Worm (Caenorhabditis elegans) whole organism, late embryonic: ENCODE data around the gene C29E4.12.
A peak's percentile ranks its signal among the peaks of the same experiment; 100 is the strongest.
"Not testable (repeated sequence)": the region's sequence is repeated elsewhere in the genome, so short reads cannot be mapped to it uniquely, and the experiment has no call there.

Experiments used
- F13H6.1 ChIP-seq: sonication (generic microtip); optimal IDR thresholded peaks from 2 replicates; lab custom pipeline; 2016; ENCODE audit warnings: missing genetic modification characterization, missing compliant biosample characterization
- K09A11.1 ChIP-seq: sonication (generic microtip); optimal IDR thresholded peaks from 2 replicates; lab custom pipeline; 2017; ENCODE audit warnings: antibody characterized with exemption, mild to moderate bottlenecking, missing genetic modification characterization, missing compliant biosample characterization; ENCODE audit not compliant: insufficient read depth
- T23F11.4 ChIP-seq: fragments of 200-800 bp; sonication (Bioruptor generic); optimal IDR thresholded peaks from 2 replicates; lab custom pipeline; 2018; ENCODE audit warnings: mild to moderate bottlenecking, missing genetic modification characterization, missing compliant biosample characterization
- ama-1 ChIP-seq: fragments of 150-350 bp; optimal IDR thresholded peaks from 2 replicates; lab custom pipeline; 2014
- ceh-24 ChIP-seq: sonication (generic microtip); optimal IDR thresholded peaks from 2 replicates; lab custom pipeline; 2016; ENCODE audit warnings: mild to moderate bottlenecking, missing genetic modification characterization, missing compliant biosample characterization
- ceh-30 ChIP-seq: fragments of 150-350 bp; optimal IDR thresholded peaks from 2 replicates; lab custom pipeline; 2014; ENCODE audit warnings: missing biosample characterization, missing genetic modification characterization
- ceh-31 ChIP-seq: sonication (generic microtip); optimal IDR thresholded peaks from 2 replicates; lab custom pipeline; 2016; ENCODE audit warnings: missing genetic modification characterization, missing compliant biosample characterization
- ceh-48 ChIP-seq: sonication (generic microtip); optimal IDR thresholded peaks from 2 replicates; lab custom pipeline; 2016; ENCODE audit warnings: missing genetic modification characterization, inconsistent platforms, missing compliant biosample characterization
- ceh-9 ChIP-seq: sonication (generic microtip); optimal IDR thresholded peaks from 2 replicates; lab custom pipeline; 2016; ENCODE audit warnings: mild to moderate bottlenecking, missing genetic modification characterization, inconsistent platforms, missing compliant biosample characterization
- dve-1 ChIP-seq: sonication (generic microtip); optimal IDR thresholded peaks from 2 replicates; lab custom pipeline; 2017; ENCODE audit warnings: antibody characterized with exemption, mild to moderate bottlenecking, missing genetic modification characterization, missing compliant biosample characterization
- elt-4 ChIP-seq: sonication (generic microtip); optimal IDR thresholded peaks from 2 replicates; lab custom pipeline; 2016; ENCODE audit warnings: missing genetic modification characterization, missing compliant biosample characterization
- ets-4 ChIP-seq: sonication (generic microtip); optimal IDR thresholded peaks from 2 replicates; lab custom pipeline; 2016; ENCODE audit warnings: missing genetic modification characterization, missing compliant biosample characterization
- eyg-1 ChIP-seq: sonication (generic microtip); optimal IDR thresholded peaks from 2 replicates; lab custom pipeline; 2016; ENCODE audit warnings: missing genotype, missing genetic modification characterization, missing compliant biosample characterization
- gmeb-2 ChIP-seq: sonication (generic microtip); optimal IDR thresholded peaks from 2 replicates; lab custom pipeline; 2016; ENCODE audit warnings: missing genetic modification characterization, inconsistent platforms, missing compliant biosample characterization
- hlh-13 ChIP-seq: fragments of 200-800 bp; sonication (Bioruptor generic); optimal IDR thresholded peaks from 2 replicates; lab custom pipeline; 2018; ENCODE audit warnings: mild to moderate bottlenecking, missing genetic modification characterization, missing compliant biosample characterization
- hlh-15 ChIP-seq: sonication (generic microtip); optimal IDR thresholded peaks from 2 replicates; lab custom pipeline; 2016; ENCODE audit warnings: missing genetic modification characterization, missing compliant biosample characterization
- hlh-8 ChIP-seq: sonication (generic microtip); optimal IDR thresholded peaks from 2 replicates; lab custom pipeline; 2016; ENCODE audit warnings: missing genotype, missing genetic modification characterization, missing compliant biosample characterization
- lim-6 ChIP-seq: sonication (generic microtip); optimal IDR thresholded peaks from 2 replicates; lab custom pipeline; 2016; ENCODE audit warnings: missing genetic modification characterization, missing compliant biosample characterization
- madf-2 ChIP-seq: sonication (generic microtip); optimal IDR thresholded peaks from 2 replicates; lab custom pipeline; 2017; ENCODE audit warnings: missing genetic modification characterization, missing compliant biosample characterization
- nfya-1 ChIP-seq: sonication (generic microtip); optimal IDR thresholded peaks from 2 replicates; lab custom pipeline; 2017; ENCODE audit warnings: missing genetic modification characterization, mild to moderate bottlenecking, missing compliant biosample characterization, antibody characterized with exemption, moderate library complexity
- nhr-232 ChIP-seq: sonication (generic microtip); optimal IDR thresholded peaks from 2 replicates; lab custom pipeline; 2016; ENCODE audit warnings: missing genetic modification characterization, missing compliant biosample characterization
- pag-3 ChIP-seq: sonication (generic microtip); optimal IDR thresholded peaks from 2 replicates; lab custom pipeline; 2016; ENCODE audit warnings: missing compliant biosample characterization, missing genetic modification characterization, borderline replicate concordance
- pax-1 ChIP-seq: fragments of 150-350 bp; optimal IDR thresholded peaks from 2 replicates; lab custom pipeline; 2014; ENCODE audit warnings: missing biosample characterization, missing genetic modification characterization
- pha-2 ChIP-seq: sonication (generic microtip); optimal IDR thresholded peaks from 2 replicates; lab custom pipeline; 2017; ENCODE audit warnings: mild to moderate bottlenecking, missing genetic modification characterization, missing compliant biosample characterization
- pha-4 ChIP-seq: fragments of 150-350 bp; optimal IDR thresholded peaks from 2 replicates; lab custom pipeline; 2018; ENCODE audit warnings: missing biosample characterization, missing genetic modification reagents, missing genetic modification characterization
- pqm-1 ChIP-seq: sonication (generic microtip); optimal IDR thresholded peaks from 2 replicates; lab custom pipeline; 2016; ENCODE audit warnings: missing genetic modification characterization, missing compliant biosample characterization
- rnt-1 ChIP-seq: sonication (generic microtip); optimal IDR thresholded peaks from 2 replicates; lab custom pipeline; 2016; ENCODE audit warnings: missing genetic modification characterization, missing compliant biosample characterization
- sdc-2 ChIP-seq: sonication (generic microtip); optimal IDR thresholded peaks from 2 replicates; lab custom pipeline; 2016; ENCODE audit warnings: missing genotype, missing genetic modification characterization, missing compliant biosample characterization
- syd-9 ChIP-seq: sonication (generic microtip); optimal IDR thresholded peaks from 2 replicates; lab custom pipeline; 2016; ENCODE audit warnings: mild to moderate bottlenecking, missing genetic modification characterization, moderate library complexity, missing compliant biosample characterization
- tbx-2 ChIP-seq: sonication (generic microtip); optimal IDR thresholded peaks from 2 replicates; lab custom pipeline; 2016; ENCODE audit warnings: missing genetic modification characterization, missing compliant biosample characterization
- unc-42 ChIP-seq: sonication (generic microtip); optimal IDR thresholded peaks from 2 replicates; lab custom pipeline; 2016; ENCODE audit warnings: missing genotype, missing genetic modification characterization, missing compliant biosample characterization
- unc-86 ChIP-seq: sonication (generic microtip); optimal IDR thresholded peaks from 2 replicates; lab custom pipeline; 2016; ENCODE audit warnings: missing genetic modification characterization, missing compliant biosample characterization
- ztf-16 ChIP-seq: sonication (generic microtip); optimal IDR thresholded peaks from 2 replicates; lab custom pipeline; 2017; ENCODE audit warnings: missing genetic modification characterization, missing compliant biosample characterization

Gene C29E4.12

DNA sequence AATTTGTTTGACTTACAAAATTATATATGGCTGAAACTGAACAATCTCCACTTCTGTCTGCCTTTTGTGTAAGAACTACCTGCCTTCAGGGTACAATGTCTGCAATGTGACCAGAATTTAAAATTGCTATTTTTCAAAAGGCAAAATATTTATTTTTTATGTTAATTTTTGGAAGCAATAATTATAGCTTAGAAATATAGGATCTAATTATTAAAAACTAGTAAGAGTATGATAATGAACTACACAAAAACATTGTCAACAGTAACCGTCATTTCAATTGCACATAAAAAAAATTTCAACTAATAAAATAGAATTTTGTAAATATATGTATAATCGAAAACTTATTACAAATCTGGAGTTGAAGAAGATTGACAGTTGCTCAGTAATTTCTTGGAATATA is 16.0 kb downstream of the C29E4.12 start, which contains the start of gene C29E4.9:
C29E4.9 (minus strand) TSS at position 101 of the 400 bp plus-strand sequence.
- TF ChIP-seq madf-2 (no peak), hlh-13 (GFP tag; lab: Kevin White, UChicago) (no peak), F13H6.1 (no peak), dve-1 (tag; lab: Kevin White, UChicago) (no peak), unc-42 (tag; lab: Kevin White, UChicago) (no peak), gmeb-2 (tag; lab: Kevin White, UChicago) (no peak), syd-9 (tag; lab: Kevin White, UChicago) (no peak)

DNA sequence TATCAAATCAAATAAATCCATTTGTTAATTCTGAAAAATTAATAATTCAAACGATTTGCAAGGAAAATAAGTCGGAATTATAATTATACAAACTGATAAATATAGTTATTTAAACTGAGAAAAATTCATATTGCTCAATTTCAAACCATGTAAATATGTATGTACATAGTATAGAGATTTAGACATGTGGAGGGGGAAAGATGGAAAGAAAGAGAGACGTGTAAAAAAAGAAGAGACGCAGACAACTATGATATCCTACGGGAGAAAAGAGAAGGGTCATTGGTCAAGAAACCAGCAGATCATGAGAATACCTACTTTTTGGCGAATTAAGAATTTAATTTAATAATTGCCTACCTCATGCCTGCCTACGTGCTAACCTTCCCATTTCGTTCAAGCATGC is 17.1 kb downstream of the C29E4.12 start, which contains the start of gene C29E4.11:
C29E4.11 (minus strand) TSS at position 30 of the 400 bp plus-strand sequence.
- TF ChIP-seq nfya-1 (tag; lab: Kevin White, UChicago) (peak; percentile 38), pax-1 (no peak), rnt-1 (tag; lab: Kevin White, UChicago) (no peak), ceh-24 (tag; lab: Kevin White, UChicago) (no peak), pha-4 (no peak), pha-2 (tag; lab: Kevin White, UChicago) (no peak), ets-4 (no peak)

DNA sequence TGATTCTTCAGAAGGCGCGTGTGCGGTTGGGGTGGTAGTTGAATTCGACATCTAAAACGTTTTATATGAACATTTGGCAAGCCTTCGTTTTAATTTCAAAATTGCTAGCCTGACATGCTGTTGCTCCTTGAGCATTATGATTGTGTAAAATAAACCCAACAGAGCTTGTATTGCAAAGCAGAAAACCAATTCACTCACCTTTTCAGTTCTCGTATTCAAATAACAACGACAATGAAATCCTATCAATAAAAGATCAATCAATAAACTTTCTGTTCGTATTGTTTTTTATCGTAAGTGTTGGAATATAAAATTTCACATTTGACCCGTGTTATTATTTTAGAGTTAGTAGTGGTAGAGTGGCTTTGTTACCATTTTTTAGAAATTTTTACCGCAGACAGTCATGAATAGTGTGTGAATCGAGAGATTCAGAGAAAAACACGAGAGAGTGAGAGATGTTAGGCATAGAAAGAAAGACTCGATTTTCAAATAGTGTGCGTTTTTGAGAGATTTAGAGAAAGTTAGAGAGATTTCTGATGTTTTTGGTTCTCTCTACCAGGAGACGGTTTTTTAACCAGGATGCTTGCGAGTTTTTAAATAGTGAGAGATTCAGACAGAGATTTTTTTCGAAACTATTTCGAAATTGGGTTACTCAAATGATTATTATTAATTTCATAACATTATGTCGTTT is 18.1 kb downstream of the C29E4.12 start, which contains the start of gene F54H12.10:
F54H12.10 (minus strand) TSS at position 51 of the 688 bp plus-strand sequence.
- not testable (repeated sequence) for TF ChIP-seq ets-4; nfya-1 (tag; lab: Kevin White, UChicago); lim-6 (tag; lab: Kevin White, UChicago)

DNA sequence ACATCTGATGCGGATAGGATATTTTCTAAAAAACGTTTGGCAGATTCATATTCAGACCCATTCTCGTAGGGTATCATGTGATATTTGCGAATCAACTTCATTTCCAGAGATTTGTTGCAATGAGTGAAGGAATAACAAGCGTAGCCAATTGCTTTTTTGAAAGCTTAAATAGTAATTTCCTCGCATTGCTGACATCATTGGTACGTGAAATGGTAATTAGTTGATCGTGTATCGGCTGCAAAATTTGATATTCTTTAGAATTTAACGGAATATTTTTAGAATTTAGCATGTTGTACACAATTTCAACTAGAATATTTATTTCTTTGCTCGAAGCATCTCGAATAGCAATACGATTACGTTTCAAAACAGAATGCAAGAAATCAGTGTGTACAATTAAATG is 21.7 kb downstream of the C29E4.12 start, which contains the start of gene F54H12.4:
F54H12.4 (minus strand) TSS at position 101 of the 400 bp plus-strand sequence.
- not testable (repeated sequence) for TF ChIP-seq pag-3 (tag; lab: Kevin White, UChicago); T23F11.4 (GFP tag; lab: Kevin White, UChicago); pha-2 (tag; lab: Kevin White, UChicago)

DNA sequence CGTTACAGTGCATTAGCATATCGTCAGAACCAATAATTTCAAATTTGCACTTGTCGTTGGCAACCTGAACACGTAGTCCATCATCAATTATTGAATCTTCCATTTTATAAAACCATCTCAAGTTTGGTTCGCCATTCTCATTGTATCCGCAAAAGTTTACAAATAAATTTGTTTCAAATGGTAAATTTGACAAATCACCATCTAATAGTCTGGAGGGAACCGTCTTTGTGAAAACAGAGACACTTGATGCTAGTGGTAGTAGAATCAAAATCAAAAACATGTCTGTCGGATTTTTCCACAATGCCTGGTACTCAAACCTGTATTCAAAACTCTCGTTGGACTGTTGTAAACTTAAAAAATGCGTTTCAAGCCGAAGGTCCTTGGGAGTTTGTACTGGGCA is 23.3 kb downstream of the C29E4.12 start, which contains the start of gene F54H12.2:
F54H12.2 (plus strand) TSS at position 301 of the 400 bp plus-strand sequence.
- TF ChIP-seq pqm-1 (tag; lab: Kevin White, UChicago); elt-4 (tag; lab: Kevin White, UChicago); eyg-1: not testable (repeated sequence)
- TF ChIP-seq, all 69 proteins: peak for 0; not testable (repeated sequence) for 69

- TF ChIP-seq syd-9 (tag; lab: Kevin White, UChicago) (no peak), tbx-2 (tag; lab: Kevin White, UChicago) (no peak)
Measured at ce11 chrIII:7969121-7969520, 28.2 kb downstream of the C29E4.12 start, which contains the start of the genes F54H12.8 and F54H12.7. Gene F54H12.8 (minus strand): TSS chrIII:7969221. Gene F54H12.7 (plus strand): TSS chrIII:7969349.

ce11 chrIII:7972061-7972460 is 31.1 kb downstream of the C29E4.12 start, which contains the start of gene F54H12.5:
Gene F54H12.5 (minus strand): TSS chrIII:7972161.
- TF ChIP-seq nfya-1 (tag; lab: Kevin White, UChicago), result no peak
- no peak for TF ChIP-seq ceh-30
- no peak for TF ChIP-seq ztf-16 (tag; lab: Kevin White, UChicago)
- TF ChIP-seq hlh-8, result no peak
- TF ChIP-seq eyg-1, result no peak
- no peak for TF ChIP-seq unc-86 (tag; lab: Kevin White, UChicago)
- no peak for TF ChIP-seq ceh-48 (tag; lab: Kevin White, UChicago)
- no peak for TF ChIP-seq ceh-24 (tag; lab: Kevin White, UChicago)
- no peak for TF ChIP-seq nhr-232 (tag; lab: Kevin White, UChicago)
- TF ChIP-seq ceh-31 (tag; lab: Kevin White, UChicago), result no peak
- TF ChIP-seq K09A11.1 (tag; lab: Kevin White, UChicago), result no peak
- no peak for TF ChIP-seq hlh-15 (tag; lab: Kevin White, UChicago)
- TF ChIP-seq ama-1 (lab: Kevin White, UChicago), result no peak
- no peak for TF ChIP-seq ceh-9 (tag; lab: Kevin White, UChicago)
- TF ChIP-seq lim-6 (tag; lab: Kevin White, UChicago), result no peak
- no peak for TF ChIP-seq sdc-2 (tag; lab: Kevin White, UChicago)
